Worm (Caenorhabditis elegans) whole organism, late embryonic: ENCODE results near the gene end-1.

ENCODE experiments used
- C38D4.7 ChIP-seq: fragments of 200-800 bp; sonication (Bioruptor generic); optimal IDR thresholded peaks from 2 replicates; lab custom pipeline; 2018; ENCODE audit warnings: mild to moderate bottlenecking, missing genetic modification characterization, moderate library complexity, missing compliant biosample characterization
- F13H6.1 ChIP-seq: sonication (generic microtip); optimal IDR thresholded peaks from 2 replicates; lab custom pipeline; 2016; ENCODE audit warnings: missing genetic modification characterization, missing compliant biosample characterization
- K02D7.2 ChIP-seq: sonication (generic microtip); optimal IDR thresholded peaks from 2 replicates; lab custom pipeline; 2017; ENCODE audit warnings: mild to moderate bottlenecking, missing genetic modification characterization, missing compliant biosample characterization
- K09A11.1 ChIP-seq: sonication (generic microtip); optimal IDR thresholded peaks from 2 replicates; lab custom pipeline; 2017; ENCODE audit warnings: antibody characterized with exemption, mild to moderate bottlenecking, missing genetic modification characterization, missing compliant biosample characterization; ENCODE audit not compliant: insufficient read depth
- ceh-18 ChIP-seq: sonication (generic microtip); optimal IDR thresholded peaks from 2 replicates; lab custom pipeline; 2016; ENCODE audit warnings: missing genetic modification characterization, missing compliant biosample characterization
- ceh-19 ChIP-seq: fragments of 200-800 bp; sonication (Bioruptor generic); optimal IDR thresholded peaks from 2 replicates; lab custom pipeline; 2018; ENCODE audit warnings: mild to moderate bottlenecking, missing genetic modification characterization, missing compliant biosample characterization
- ceh-2 ChIP-seq: sonication (generic microtip); optimal IDR thresholded peaks from 2 replicates; lab custom pipeline; 2016; ENCODE audit warnings: missing genotype, missing genetic modification characterization, missing compliant biosample characterization
- ceh-22 ChIP-seq: sonication (generic microtip); optimal IDR thresholded peaks from 2 replicates; lab custom pipeline; 2017; ENCODE audit warnings: missing biosample characterization, missing genetic modification characterization
- ceh-24 ChIP-seq: sonication (generic microtip); optimal IDR thresholded peaks from 2 replicates; lab custom pipeline; 2016; ENCODE audit warnings: mild to moderate bottlenecking, missing genetic modification characterization, missing compliant biosample characterization
- ceh-30 ChIP-seq: fragments of 150-350 bp; optimal IDR thresholded peaks from 2 replicates; lab custom pipeline; 2014; ENCODE audit warnings: missing biosample characterization, missing genetic modification characterization
- ceh-31 ChIP-seq: sonication (generic microtip); optimal IDR thresholded peaks from 2 replicates; lab custom pipeline; 2016; ENCODE audit warnings: missing genetic modification characterization, missing compliant biosample characterization
- ceh-6 ChIP-seq: fragments of 200-800 bp; sonication (Bioruptor generic); optimal IDR thresholded peaks from 2 replicates; lab custom pipeline; 2018; ENCODE audit warnings: mild to moderate bottlenecking, missing genetic modification characterization, missing compliant biosample characterization
- che-1 ChIP-seq: sonication (generic microtip); optimal IDR thresholded peaks from 2 replicates; lab custom pipeline; 2016; ENCODE audit warnings: mild to moderate bottlenecking, missing genetic modification characterization, missing compliant biosample characterization
- dmd-4 ChIP-seq: sonication (generic microtip); optimal IDR thresholded peaks from 2 replicates; lab custom pipeline; 2016; ENCODE audit warnings: borderline replicate concordance, missing genetic modification characterization, missing compliant biosample characterization
- dve-1 ChIP-seq: sonication (generic microtip); optimal IDR thresholded peaks from 2 replicates; lab custom pipeline; 2017; ENCODE audit warnings: antibody characterized with exemption, mild to moderate bottlenecking, missing genetic modification characterization, missing compliant biosample characterization
- elt-4 ChIP-seq: sonication (generic microtip); optimal IDR thresholded peaks from 2 replicates; lab custom pipeline; 2016; ENCODE audit warnings: missing genetic modification characterization, missing compliant biosample characterization
- ets-4 ChIP-seq: sonication (generic microtip); optimal IDR thresholded peaks from 2 replicates; lab custom pipeline; 2016; ENCODE audit warnings: missing genetic modification characterization, missing compliant biosample characterization
- fax-1 ChIP-seq: sonication (generic microtip); optimal IDR thresholded peaks from 2 replicates; lab custom pipeline; 2016; ENCODE audit warnings: missing genotype, missing genetic modification characterization, missing compliant biosample characterization
- fkh-10 ChIP-seq: fragments of 150-350 bp; optimal IDR thresholded peaks from 2 replicates; lab custom pipeline; 2014; ENCODE audit warnings: missing biosample characterization, missing genetic modification reagents, missing genetic modification characterization
- hlh-15 ChIP-seq: sonication (generic microtip); optimal IDR thresholded peaks from 2 replicates; lab custom pipeline; 2016; ENCODE audit warnings: missing genetic modification characterization, missing compliant biosample characterization
- hlh-8 ChIP-seq: sonication (generic microtip); optimal IDR thresholded peaks from 2 replicates; lab custom pipeline; 2016; ENCODE audit warnings: missing genotype, missing genetic modification characterization, missing compliant biosample characterization
- lin-11 ChIP-seq: fragments of 200-800 bp; sonication (Bioruptor generic); optimal IDR thresholded peaks from 2 replicates; lab custom pipeline; 2018; ENCODE audit warnings: mild to moderate bottlenecking, missing genetic modification characterization, missing compliant biosample characterization
- nhr-11 ChIP-seq: fragments of 150-350 bp; optimal IDR thresholded peaks from 2 replicates; lab custom pipeline; 2014; ENCODE audit warnings: missing biosample characterization, missing genetic modification characterization
- nhr-232 ChIP-seq: sonication (generic microtip); optimal IDR thresholded peaks from 2 replicates; lab custom pipeline; 2016; ENCODE audit warnings: missing genetic modification characterization, missing compliant biosample characterization
- npax-4 ChIP-seq: sonication (generic microtip); optimal IDR thresholded peaks from 2 replicates; lab custom pipeline; 2016; ENCODE audit warnings: missing genetic modification characterization, missing compliant biosample characterization
- odd-2 ChIP-seq: sonication (generic microtip); optimal IDR thresholded peaks from 2 replicates; lab custom pipeline; 2017; ENCODE audit warnings: antibody characterized with exemption, mild to moderate bottlenecking, missing genetic modification characterization, missing compliant biosample characterization
- pat-9 ChIP-seq: fragments of 200-800 bp; sonication (Bioruptor generic); optimal IDR thresholded peaks from 2 replicates; lab custom pipeline; 2018; ENCODE audit warnings: mild to moderate bottlenecking, missing genetic modification characterization, moderate library complexity, missing compliant biosample characterization
- pax-1 ChIP-seq: fragments of 150-350 bp; optimal IDR thresholded peaks from 2 replicates; lab custom pipeline; 2014; ENCODE audit warnings: missing biosample characterization, missing genetic modification characterization
- pha-2 ChIP-seq: sonication (generic microtip); optimal IDR thresholded peaks from 2 replicates; lab custom pipeline; 2017; ENCODE audit warnings: mild to moderate bottlenecking, missing genetic modification characterization, missing compliant biosample characterization
- pqm-1 ChIP-seq: sonication (generic microtip); optimal IDR thresholded peaks from 2 replicates; lab custom pipeline; 2016; ENCODE audit warnings: missing genetic modification characterization, missing compliant biosample characterization
- pros-1 ChIP-seq: fragments of 150-350 bp; optimal IDR thresholded peaks from 2 replicates; lab custom pipeline; 2014; ENCODE audit warnings: missing biosample characterization, missing genetic modification reagents, missing genetic modification characterization
- ref-2 ChIP-seq: sonication (generic microtip); optimal IDR thresholded peaks from 2 replicates; lab custom pipeline; 2016; ENCODE audit warnings: missing genetic modification characterization, missing compliant biosample characterization
- rnt-1 ChIP-seq: sonication (generic microtip); optimal IDR thresholded peaks from 2 replicates; lab custom pipeline; 2016; ENCODE audit warnings: missing genetic modification characterization, missing compliant biosample characterization
- sdc-2 ChIP-seq: sonication (generic microtip); optimal IDR thresholded peaks from 2 replicates; lab custom pipeline; 2016; ENCODE audit warnings: missing genotype, missing genetic modification characterization, missing compliant biosample characterization
- sox-2 ChIP-seq: fragments of 200-800 bp; sonication (Bioruptor generic); IDR thresholded peaks from 2 replicates; pipeline ENCODE4 v1.3.6; 2022; ENCODE audit warnings: missing genetic modification reagents, missing genetic modification characterization, missing compliant biosample characterization
- sox-4 ChIP-seq: sonication (generic microtip); optimal IDR thresholded peaks from 2 replicates; lab custom pipeline; 2017; ENCODE audit warnings: mild to moderate bottlenecking, missing genetic modification characterization, inconsistent platforms, missing compliant biosample characterization
- syd-9 ChIP-seq: sonication (generic microtip); optimal IDR thresholded peaks from 2 replicates; lab custom pipeline; 2016; ENCODE audit warnings: mild to moderate bottlenecking, missing genetic modification characterization, moderate library complexity, missing compliant biosample characterization
- tbx-2 ChIP-seq: sonication (generic microtip); optimal IDR thresholded peaks from 2 replicates; lab custom pipeline; 2016; ENCODE audit warnings: missing genetic modification characterization, missing compliant biosample characterization
- unc-3 ChIP-seq, 2 experiments: fragments of 200-800 bp in 1 of 2; sonication (Bioruptor generic) in 1 of 2; sonication (generic microtip) in 1 of 2; conservative IDR thresholded peaks in 1 of 2; optimal IDR thresholded peaks in 1 of 2; 2 replicates each; pipeline versions ENCODE4 v1.3.6 to Lab custom; 2016 to 2022; ENCODE audit warnings: missing compliant biosample characterization in 2 of 2, missing genetic modification characterization in 2 of 2, missing genetic modification reagents in 1 of 2
- unc-42 ChIP-seq: sonication (generic microtip); optimal IDR thresholded peaks from 2 replicates; lab custom pipeline; 2016; ENCODE audit warnings: missing genotype, missing genetic modification characterization, missing compliant biosample characterization
- unc-55 ChIP-seq: sonication (generic microtip); optimal IDR thresholded peaks from 2 replicates; lab custom pipeline; 2017; ENCODE audit warnings: missing biosample characterization, missing genetic modification reagents, missing genetic modification characterization
- zip-5 ChIP-seq: sonication (generic microtip); optimal IDR thresholded peaks from 2 replicates; lab custom pipeline; 2016; ENCODE audit warnings: missing genetic modification characterization, missing compliant biosample characterization

Gene end-1

DNA sequence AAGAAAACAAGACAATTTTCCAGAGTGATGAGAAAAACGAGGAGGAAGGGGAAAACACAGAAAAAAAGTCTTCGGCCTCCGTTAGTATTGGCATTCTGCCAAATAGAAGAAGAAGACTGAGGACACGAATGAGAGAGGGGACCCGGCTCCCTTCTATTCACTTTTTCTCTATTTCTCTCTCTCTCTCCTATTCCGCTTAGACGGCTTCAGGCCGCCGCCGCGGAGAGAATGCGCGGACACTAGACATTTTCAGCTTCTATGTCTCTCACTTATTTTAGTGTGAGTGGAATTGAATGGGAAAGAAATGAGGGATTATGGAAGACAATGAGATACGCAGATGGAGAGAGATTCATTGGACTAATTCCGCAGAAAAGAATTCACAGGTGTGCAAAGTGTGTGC lies 21.9 kb downstream of the end-1 start:
- TF ChIP-seq ceh-22 (tag; lab: Kevin White, UChicago) = no peak
- TF ChIP-seq K02D7.2 = no peak
- no peak for TF ChIP-seq unc-3 (GFP tag; conservative IDR thresholded peaks at IDR 0.05; lab: Robert Waterston, UW)
- no peak for TF ChIP-seq unc-3 (tag; optimal IDR thresholded peaks at IDR 0.05; lab: Kevin White, UChicago)
- no peak for TF ChIP-seq hlh-15 (tag; lab: Kevin White, UChicago)
- no peak for TF ChIP-seq sox-4 (tag; lab: Kevin White, UChicago)
- peak; percentile 20 for TF ChIP-seq unc-42
- TF ChIP-seq ceh-6 (GFP tag; lab: Kevin White, UChicago) = no peak
- no peak for TF ChIP-seq syd-9
- no peak for TF ChIP-seq npax-4
- no peak for TF ChIP-seq fax-1
- no peak for TF ChIP-seq ceh-18
- TF ChIP-seq pros-1 (tag; lab: Kevin White, UChicago) = no peak
- TF ChIP-seq ceh-31 (tag; lab: Kevin White, UChicago) = peak; percentile 35
- TF ChIP-seq sdc-2 (tag; lab: Kevin White, UChicago) = no peak
- TF ChIP-seq fkh-10 = no peak
- TF ChIP-seq, all 69 proteins: peak for 2

DNA sequence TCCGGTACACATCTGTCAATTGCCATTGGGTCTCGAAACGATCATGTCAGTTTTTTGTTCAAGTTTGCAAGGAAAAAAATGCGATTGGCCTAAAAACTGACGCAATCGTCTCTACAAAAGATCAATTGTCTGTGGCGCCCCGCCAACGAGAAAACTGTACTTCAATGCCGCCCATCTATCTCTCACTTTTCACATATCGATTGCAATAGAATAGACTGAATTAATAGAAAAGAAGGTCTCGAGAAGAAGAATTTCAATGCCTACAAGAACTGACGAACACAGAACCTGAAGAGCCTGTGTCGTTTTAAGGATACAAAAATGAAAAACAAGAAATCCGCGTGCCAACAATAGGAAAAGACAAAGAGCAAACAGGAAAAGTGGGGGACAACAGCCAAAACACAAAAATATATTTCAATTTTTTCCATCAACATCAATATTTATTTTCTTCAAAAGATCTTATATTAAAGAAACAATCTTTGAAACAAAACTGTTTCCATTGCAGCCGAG lies 23.5 kb downstream of the end-1 start:
- TF ChIP-seq che-1 (no peak), lin-11 (tag; lab: Kevin White, UChicago) (no peak), ceh-31 (tag; lab: Kevin White, UChicago) (no peak)
- TF ChIP-seq, all 69 proteins: peak for 0

DNA sequence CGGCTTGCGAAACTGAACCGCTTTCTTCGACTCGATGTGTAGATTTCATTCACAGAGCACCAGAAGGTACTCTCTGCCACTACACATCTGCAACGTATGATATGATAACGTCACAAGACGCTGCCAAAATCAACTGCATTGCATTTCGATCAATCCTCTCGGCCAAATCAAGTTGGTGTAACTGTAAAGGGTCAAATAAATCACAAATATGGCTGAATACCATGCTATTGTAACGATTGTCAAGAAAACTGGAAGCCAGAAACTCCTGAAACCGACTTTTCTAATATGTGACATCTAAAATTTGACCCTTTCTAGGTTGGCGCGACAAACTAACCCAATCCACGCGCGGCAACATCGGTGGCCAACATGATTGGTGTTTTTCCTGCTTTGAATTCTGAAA lies 25.1 kb downstream of the end-1 start:
- TF ChIP-seq odd-2 (tag; lab: Kevin White, UChicago) (no peak), hlh-15 (tag; lab: Kevin White, UChicago) (no peak), ceh-19 (no peak), ceh-22 (tag; lab: Kevin White, UChicago) (no peak), npax-4 (no peak), pha-2 (no peak), zip-5 (tag; lab: Kevin White, UChicago) (no peak), ceh-18 (no peak), pat-9 (tag; lab: Kevin White, UChicago) (no peak), nhr-11 (no peak), pax-1 (tag; lab: Kevin White, UChicago) (no peak), ceh-30 (tag; lab: Kevin White, UChicago) (no peak), ceh-24 (no peak), C38D4.7 (GFP tag; lab: Kevin White, UChicago) (no peak), ets-4 (tag; lab: Kevin White, UChicago) (no peak), K09A11.1 (tag; lab: Kevin White, UChicago) (no peak), pqm-1 (tag; lab: Kevin White, UChicago) (no peak), hlh-8 (tag; lab: Kevin White, UChicago) (no peak), unc-55 (GFP tag; lab: Kevin White, UChicago) (no peak), ceh-2 (no peak)

DNA sequence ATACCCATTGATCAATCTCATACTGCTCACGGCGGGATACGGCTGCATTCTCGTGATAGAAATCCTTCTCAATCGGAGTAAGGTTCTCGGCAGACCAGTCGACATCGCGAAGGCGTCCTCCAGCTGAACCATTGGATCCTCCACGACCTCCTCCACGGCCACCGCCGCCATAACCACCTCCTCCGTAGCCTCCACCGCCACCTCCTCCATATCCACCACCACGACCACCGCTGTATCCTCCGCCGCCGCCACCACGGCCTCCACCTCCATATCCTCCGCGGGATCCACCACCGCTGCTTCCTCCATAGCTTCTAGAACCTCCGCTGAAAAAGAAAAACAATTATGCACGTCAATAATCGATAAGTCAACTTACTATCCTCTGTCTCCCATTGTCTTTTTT lies 26.5 kb downstream of the end-1 start:
- TF ChIP-seq rnt-1 (tag; lab: Kevin White, UChicago) = no peak
- no peak for TF ChIP-seq elt-4 (tag; lab: Kevin White, UChicago)
- no peak for TF ChIP-seq K09A11.1 (tag; lab: Kevin White, UChicago)
- TF ChIP-seq ref-2 (tag; lab: Kevin White, UChicago) = no peak
- TF ChIP-seq sox-2 (GFP tag; lab: Robert Waterston, UW) = no peak
- TF ChIP-seq K02D7.2 = no peak
- no peak for TF ChIP-seq nhr-232 (tag; lab: Kevin White, UChicago)
- no peak for TF ChIP-seq pha-2
- no peak for TF ChIP-seq tbx-2
- no peak for TF ChIP-seq ets-4 (tag; lab: Kevin White, UChicago)
- no peak for TF ChIP-seq unc-3 (GFP tag; conservative IDR thresholded peaks at IDR 0.05; lab: Robert Waterston, UW)
- TF ChIP-seq unc-3 (tag; optimal IDR thresholded peaks at IDR 0.05; lab: Kevin White, UChicago) = no peak
- no peak for TF ChIP-seq hlh-8 (tag; lab: Kevin White, UChicago)
- no peak for TF ChIP-seq fax-1
- TF ChIP-seq F13H6.1 = no peak
- TF ChIP-seq dmd-4 (tag; lab: Kevin White, UChicago) = no peak
- no peak for TF ChIP-seq dve-1 (tag; lab: Kevin White, UChicago)
